Worm (Caenorhabditis elegans): ENCODE measurements around the gene B0244.6.

DNA sequence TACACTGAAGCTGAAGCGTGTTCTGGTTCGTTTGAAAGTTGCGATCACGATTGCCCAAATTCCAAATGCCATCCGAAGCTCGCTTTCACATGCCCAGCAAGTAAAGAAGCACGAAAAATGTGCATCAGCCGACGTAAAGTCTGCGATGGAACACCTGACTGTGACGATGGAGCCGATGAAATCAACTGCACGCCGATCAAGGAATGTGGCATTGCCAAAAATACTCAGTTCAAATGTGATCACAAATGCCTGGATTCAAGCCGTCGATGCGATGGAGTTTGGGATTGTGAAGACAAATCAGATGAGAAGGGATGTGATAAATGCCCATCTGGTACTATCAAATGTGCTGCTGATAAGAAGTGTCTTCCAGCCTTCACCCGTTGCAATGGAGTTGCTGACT lies 8.4 kb upstream of the B0244.6 start:
- TF ChIP-seq lin-13 (GFP tag; optimal IDR thresholded peaks at IDR 0.05) (no peak), C34F6.9 (tag; optimal IDR thresholded peaks at IDR 0.05) (no peak), ceh-16 (tag; optimal IDR thresholded peaks at IDR 0.05) (no peak), zag-1 (tag; optimal IDR thresholded peaks at IDR 0.05) (no peak)
